Worm (Caenorhabditis elegans) whole organism, late embryonic: ENCODE results near the gene C53D6.10.

Experiments
- ceh-24 ChIP-seq: sonication (generic microtip); optimal IDR thresholded peaks from 2 replicates; lab custom pipeline; 2016; ENCODE audit warnings: mild to moderate bottlenecking, missing genetic modification characterization, missing compliant biosample characterization
- ets-4 ChIP-seq: sonication (generic microtip); optimal IDR thresholded peaks from 2 replicates; lab custom pipeline; 2016; ENCODE audit warnings: missing genetic modification characterization, missing compliant biosample characterization
- lin-11 ChIP-seq: fragments of 200-800 bp; sonication (Bioruptor generic); optimal IDR thresholded peaks from 2 replicates; lab custom pipeline; 2018; ENCODE audit warnings: mild to moderate bottlenecking, missing genetic modification characterization, missing compliant biosample characterization
- mec-3 ChIP-seq: sonication (generic microtip); optimal IDR thresholded peaks from 2 replicates; lab custom pipeline; 2016; ENCODE audit warnings: borderline replicate concordance, missing genetic modification characterization, missing compliant biosample characterization
- nhr-232 ChIP-seq: sonication (generic microtip); optimal IDR thresholded peaks from 2 replicates; lab custom pipeline; 2016; ENCODE audit warnings: missing genetic modification characterization, missing compliant biosample characterization

ce11 chrIV:9000664-9001063, 33.6 kb downstream of the C53D6.10 start:
- TF ChIP-seq nhr-232 (tag; lab: Kevin White, UChicago) (no peak), ceh-24 (tag; lab: Kevin White, UChicago) (no peak), lin-11 (no peak), mec-3 (tag; lab: Kevin White, UChicago) (no peak), ets-4 (no peak)
